Worm (Caenorhabditis elegans): ENCODE data around the gene plc-2.

ce11 chrV:15150176-15150575, 42.2 kb upstream of the plc-2 start:
- TF ChIP-seq ref-1 (GFP tag; conservative IDR thresholded peaks at IDR 0.05) (no peak), ztf-29 (GFP tag; IDR thresholded peaks at IDR 0.05) (no peak), T22C8.4 (GFP tag; IDR thresholded peaks at IDR 0.05) (no peak), flt-1 (GFP tag; IDR thresholded peaks at IDR 0.05) (no peak)
